Comparison of ENCODE assay signal across 2 worm cellular contexts in genomic region chrX:4215500-4216107, ce11.
A peak's percentile ranks its signal among the peaks of the same experiment; 100 is the strongest.
TF ChIP-seq lines count a peak whose summit lies in the region.

No protein-coding gene starts in this region.

TF ChIP-seq in whole organism, L1 larva, 84 proteins besides CTCF, POLR2A, EP300 and RAD21 (continued from another document):
- TF ChIP-seq mdl-1 (tag; optimal IDR thresholded peaks at IDR 0.05; lab: Kevin White, UChicago) (no peak), nhr-90 (tag; optimal IDR thresholded peaks at IDR 0.05; lab: Kevin White, UChicago; ENCODE audit: poor library complexity) (peak; percentile 32), ceh-82 (tag; optimal IDR thresholded peaks at IDR 0.05; lab: Kevin White, UChicago) (no peak), F16B12.6 (tag; optimal IDR thresholded peaks at IDR 0.05; lab: Kevin White, UChicago) (no peak), elt-2 (tag; optimal IDR thresholded peaks at IDR 0.05; lab: Kevin White, UChicago) (peak; percentile 52), blmp-1 (tag; optimal IDR thresholded peaks at IDR 0.05; lab: Kevin White, UChicago) (peak; percentile 19)

TF ChIP-seq in whole organism, L4 larva, 104 proteins besides CTCF, POLR2A, EP300 and RAD21 (continued from another document):
- TF ChIP-seq F37D6.2 (tag; optimal IDR thresholded peaks at IDR 0.05; lab: Kevin White, UChicago) (no peak), mxl-3 (GFP tag; optimal IDR thresholded peaks at IDR 0.05; lab: Kevin White, UChicago) (peak; percentile 33), Y48G9A.11 (GFP tag; IDR thresholded peaks at IDR 0.05; lab: Robert Waterston, UW) (no peak), F49E8.2 (tag; optimal IDR thresholded peaks at IDR 0.05; lab: Kevin White, UChicago; ENCODE audit: borderline replicate concordance) (no peak), zfp-3 (GFP tag; conservative IDR thresholded peaks at IDR 0.05; lab: Robert Waterston, UW) (0 out of 2 replicates have a peak, but pooled peaks have one; percentile 29), hmg-1.1 (GFP tag; IDR thresholded peaks at IDR 0.05; lab: Robert Waterston, UW) (no peak), Y5F2A.4 (GFP tag; optimal IDR thresholded peaks at IDR 0.05; lab: Kevin White, UChicago) (no peak), Y105C5A.15 (GFP tag; IDR thresholded peaks at IDR 0.05; lab: Robert Waterston, UW) (no peak), dmd-9 (GFP tag; IDR thresholded peaks at IDR 0.05; lab: Robert Waterston, UW) (no peak), duxl-1 (tag; optimal IDR thresholded peaks at IDR 0.05; lab: Kevin White, UChicago; ENCODE audit: poor library complexity) (no peak), nhr-10 (tag; optimal IDR thresholded peaks at IDR 0.05; lab: Kevin White, UChicago) (no peak), ceh-82 (tag; optimal IDR thresholded peaks at IDR 0.05; lab: Kevin White, UChicago) (no peak), nhr-6 (tag; optimal IDR thresholded peaks at IDR 0.05; lab: Kevin White, UChicago) (no peak), zag-1 (tag; optimal IDR thresholded peaks at IDR 0.05; lab: Kevin White, UChicago) (no peak), sdz-12 (GFP tag; optimal IDR thresholded peaks at IDR 0.05; lab: Kevin White, UChicago) (no peak), tag-97 (GFP tag; IDR thresholded peaks at IDR 0.05; lab: Robert Waterston, UW) (no peak), hif-1 (tag; optimal IDR thresholded peaks at IDR 0.05; lab: Kevin White, UChicago) (no peak), dve-1 (tag; optimal IDR thresholded peaks at IDR 0.05; lab: Kevin White, UChicago; ENCODE audit: insufficient read depth) (peak; percentile 92), unc-39 (tag; optimal IDR thresholded peaks at IDR 0.05; lab: Kevin White, UChicago) (no peak), fos-1 (tag; optimal IDR thresholded peaks at IDR 0.05; lab: Kevin White, UChicago) (no peak), ceh-44 (GFP tag; IDR thresholded peaks at IDR 0.05; lab: Robert Waterston, UW) (no peak), mdt-29 (GFP tag; IDR thresholded peaks at IDR 0.05; lab: Robert Waterston, UW) (no peak), fkh-10 (GFP tag; optimal IDR thresholded peaks at IDR 0.05; lab: Kevin White, UChicago) (no peak), aha-1 (tag; lab: Kevin White, UChicago) (no peak), daf-19 (GFP tag; conservative IDR thresholded peaks at IDR 0.05; lab: Robert Waterston, UW) (no peak), ZK546.5 (tag; optimal IDR thresholded peaks at IDR 0.05; lab: Kevin White, UChicago) (no peak), T20F7.1 (GFP tag; optimal IDR thresholded peaks at IDR 0.05; lab: Kevin White, UChicago) (no peak), dmd-8 (GFP tag; IDR thresholded peaks at IDR 0.05; lab: Robert Waterston, UW) (no peak), lin-13 (GFP tag; optimal IDR thresholded peaks at IDR 0.05; lab: Kevin White, UChicago) (peak; percentile 8), jun-1 (tag; optimal IDR thresholded peaks at IDR 0.05; lab: Kevin White, UChicago) (no peak), R02D3.7 (tag; optimal IDR thresholded peaks at IDR 0.05; lab: Kevin White, UChicago) (no peak), F44E2.7 (GFP tag; IDR thresholded peaks at IDR 0.05; lab: Robert Waterston, UW) (no peak), zfp-2 (tag; optimal IDR thresholded peaks at IDR 0.05; lab: Kevin White, UChicago) (no peak), aly-2 (tag; optimal IDR thresholded peaks at IDR 0.05; lab: Kevin White, UChicago) (no peak), madf-5 (GFP tag; IDR thresholded peaks at IDR 0.05; lab: Robert Waterston, UW) (no peak), ctbp-1 (GFP tag; IDR thresholded peaks at IDR 0.05; lab: Robert Waterston, UW) (no peak), dpl-1 (GFP tag; optimal IDR thresholded peaks at IDR 0.05; lab: Kevin White, UChicago) (no peak), zip-11 (GFP tag; IDR thresholded peaks at IDR 0.05; lab: Robert Waterston, UW) (no peak), ceh-62 (tag; optimal IDR thresholded peaks at IDR 0.05; lab: Kevin White, UChicago) (no peak), mep-1 (tag; optimal IDR thresholded peaks at IDR 0.05; lab: Kevin White, UChicago) (peak; percentile 44), egl-27 (tag; optimal IDR thresholded peaks at IDR 0.05; lab: Kevin White, UChicago) (no peak), hlh-30 (tag; optimal IDR thresholded peaks at IDR 0.05; lab: Kevin White, UChicago; ENCODE audit: insufficient read depth) (peak; percentile 9), rbr-2 (tag; optimal IDR thresholded peaks at IDR 0.05; lab: Kevin White, UChicago) (no peak), nhr-237 (tag; optimal IDR thresholded peaks at IDR 0.05; lab: Kevin White, UChicago) (no peak), nhr-28 (tag; optimal IDR thresholded peaks at IDR 0.05; lab: Kevin White, UChicago) (peak; percentile 82), php-3 (GFP tag; IDR thresholded peaks at IDR 0.05; lab: Robert Waterston, UW) (peak; percentile 66), spr-3 (GFP tag; optimal IDR thresholded peaks at IDR 0.05; lab: Kevin White, UChicago) (no peak), snpc-1.2 (GFP tag; IDR thresholded peaks at IDR 0.05; lab: Robert Waterston, UW) (no peak), arid-1 (GFP tag; conservative IDR thresholded peaks at IDR 0.05; lab: Robert Waterston, UW) (no peak), daf-16 (GFP tag; optimal IDR thresholded peaks at IDR 0.05; lab: Kevin White, UChicago) (peak; percentile 2 to 78), daf-16 (tag; optimal IDR thresholded peaks at IDR 0.05; lab: Kevin White, UChicago) (peak; percentile 96), T26A8.4 (GFP tag; IDR thresholded peaks at IDR 0.05; lab: Robert Waterston, UW) (no peak), cey-2 (tag; optimal IDR thresholded peaks at IDR 0.05; lab: Kevin White, UChicago; ENCODE audit: borderline replicate concordance, insufficient read depth) (no peak), nhr-48 (tag; optimal IDR thresholded peaks at IDR 0.05; lab: Kevin White, UChicago) (peak; percentile 48), ceh-20 (GFP tag; IDR thresholded peaks at IDR 0.05; lab: Robert Waterston, UW) (no peak), daf-12 (tag; optimal IDR thresholded peaks at IDR 0.05; lab: Kevin White, UChicago) (no peak), pqm-1 (tag; optimal IDR thresholded peaks at IDR 0.05; lab: Kevin White, UChicago) (peak; percentile 55), ZK337.2 (GFP tag; IDR thresholded peaks at IDR 0.05; lab: Robert Waterston, UW) (no peak), nhr-42 (GFP tag; IDR thresholded peaks at IDR 0.05; lab: Robert Waterston, UW) (no peak), attf-4 (tag; optimal IDR thresholded peaks at IDR 0.05; lab: Kevin White, UChicago) (no peak), ama-1 (optimal IDR thresholded peaks at IDR 0.05; lab: Kevin White, UChicago) (no peak), F26F4.8 (GFP tag; conservative IDR thresholded peaks at IDR 0.05; lab: Robert Waterston, UW) (no peak), lsy-2 (tag; optimal IDR thresholded peaks at IDR 0.05; lab: Kevin White, UChicago) (peak in 1 of 2 experiments; percentile 27), lin-15B (tag; optimal IDR thresholded peaks at IDR 0.05; lab: Kevin White, UChicago) (no peak), ceh-32 (tag; optimal IDR thresholded peaks at IDR 0.05; lab: Kevin White, UChicago; ENCODE audit: poor library complexity) (no peak), unc-62 (GFP tag; optimal IDR thresholded peaks at IDR 0.05 in 1 of 2; lab: Kevin White, UChicago) (peak in 1 of 2 experiments; percentile 37), unc-62 (tag; optimal IDR thresholded peaks at IDR 0.05; lab: Kevin White, UChicago) (no peak), skn-1 (tag; optimal IDR thresholded peaks at IDR 0.05; lab: Kevin White, UChicago) (no peak), mes-2 (tag; optimal IDR thresholded peaks at IDR 0.05; lab: Kevin White, UChicago; ENCODE audit: poor library complexity, severe bottlenecking) (no peak), D1046.2 (GFP tag; IDR thresholded peaks at IDR 0.05; lab: Robert Waterston, UW) (no peak), lin-29 (GFP tag; IDR thresholded peaks at IDR 0.05; lab: Robert Waterston, UW) (no peak), lin-38 (GFP tag; IDR thresholded peaks at IDR 0.05; lab: Robert Waterston, UW) (no peak), saeg-2 (GFP tag; IDR thresholded peaks at IDR 0.05; lab: Robert Waterston, UW) (no peak), dmd-6 (GFP tag; IDR thresholded peaks at IDR 0.05; lab: Robert Waterston, UW) (peak; percentile 75), spr-1 (tag; optimal IDR thresholded peaks at IDR 0.05; lab: Kevin White, UChicago) (no peak), lim-7 (GFP tag; IDR thresholded peaks at IDR 0.05; lab: Robert Waterston, UW) (no peak), daf-8 (GFP tag; IDR thresholded peaks at IDR 0.05; lab: Robert Waterston, UW) (no peak), hlh-11 (tag; optimal IDR thresholded peaks at IDR 0.05; lab: Kevin White, UChicago) (peak; percentile 78), gei-8 (GFP tag; optimal IDR thresholded peaks at IDR 0.05; lab: Kevin White, UChicago) (no peak), unc-130 (GFP tag; optimal IDR thresholded peaks at IDR 0.05; lab: Kevin White, UChicago) (no peak), nhr-102 (tag; optimal IDR thresholded peaks at IDR 0.05; lab: Kevin White, UChicago) (no peak), tra-1 (GFP tag; IDR thresholded peaks at IDR 0.05; lab: Robert Waterston, UW) (no peak), set-16 (GFP tag; IDR thresholded peaks at IDR 0.05; lab: Robert Waterston, UW) (no peak), nhr-11 (tag; optimal IDR thresholded peaks at IDR 0.05; lab: Kevin White, UChicago) (no peak), F10B5.3 (tag; optimal IDR thresholded peaks at IDR 0.05; lab: Kevin White, UChicago) (no peak)
